Worm (Caenorhabditis elegans) whole organism, L4 larva: ENCODE measurements around the gene cest-24.

Source experiments
- D1046.2 ChIP-seq: fragments of 200-800 bp; sonication (Bioruptor generic); IDR thresholded peaks from 2 replicates; pipeline ENCODE4 v1.3.6; 2022; ENCODE audit warnings: missing genetic modification characterization, missing compliant biosample characterization
- F10B5.3 ChIP-seq: sonication (generic microtip); optimal IDR thresholded peaks from 2 replicates; lab custom pipeline; 2016; ENCODE audit warnings: mild to moderate bottlenecking, missing genetic modification characterization, missing compliant biosample characterization
- T26A8.4 ChIP-seq: fragments of 200-800 bp; sonication (Bioruptor generic); IDR thresholded peaks from 2 replicates; pipeline ENCODE4 v1.3.6; 2022; ENCODE audit warnings: missing genetic modification characterization, missing compliant biosample characterization
- Y105C5A.15 ChIP-seq: fragments of 200-800 bp; sonication (Bioruptor generic); IDR thresholded peaks from 2 replicates; pipeline ENCODE4 v1.3.6; 2022; ENCODE audit warnings: missing genetic modification characterization, missing compliant biosample characterization
- aha-1 ChIP-seq: fragments of 150-350 bp; peaks from one replicate; lab custom pipeline; 2014; ENCODE audit warnings: missing biosample characterization, missing genetic modification characterization
- ama-1 ChIP-seq: fragments of 150-350 bp; optimal IDR thresholded peaks from 2 replicates; lab custom pipeline; 2014; ENCODE audit warnings: inconsistent platforms, mixed read lengths
- arid-1 ChIP-seq: fragments of 200-800 bp; sonication (Bioruptor generic); conservative IDR thresholded peaks from 2 replicates; pipeline ENCODE4 v1.3.6; 2022; ENCODE audit warnings: missing genetic modification reagents, missing genetic modification characterization, missing compliant biosample characterization
- ceh-20 ChIP-seq: fragments of 200-800 bp; sonication (Bioruptor generic); IDR thresholded peaks from 2 replicates; pipeline ENCODE4 v1.3.6; 2022; ENCODE audit warnings: missing genetic modification reagents, missing genetic modification characterization, missing compliant biosample characterization
- ceh-28 ChIP-seq: fragments of 150-350 bp; optimal IDR thresholded peaks from 2 replicates; lab custom pipeline; 2014; ENCODE audit warnings: missing biosample characterization, missing genetic modification reagents, missing genetic modification characterization
- ceh-32 ChIP-seq: sonication (generic microtip); optimal IDR thresholded peaks from 2 replicates; lab custom pipeline; 2016; ENCODE audit warnings: mild to moderate bottlenecking, missing genetic modification characterization, missing compliant biosample characterization; ENCODE audit not compliant: poor library complexity
- ceh-44 ChIP-seq: fragments of 200-800 bp; sonication (Bioruptor generic); IDR thresholded peaks from 2 replicates; pipeline ENCODE4 v1.3.6; 2022; ENCODE audit warnings: missing genetic modification reagents, missing genetic modification characterization, missing compliant biosample characterization
- ces-1 ChIP-seq: fragments of 150-350 bp; sonication (generic microtip); optimal IDR thresholded peaks from 4 replicates; lab custom pipeline; 2014; ENCODE audit warnings: missing biosample characterization, missing genetic modification reagents, missing genetic modification characterization
- cey-2 ChIP-seq: sonication (generic microtip); optimal IDR thresholded peaks from 3 replicates; lab custom pipeline; 2017; ENCODE audit warnings: missing genetic modification characterization, mild to moderate bottlenecking, missing compliant biosample characterization, antibody characterized with exemption, borderline replicate concordance; ENCODE audit not compliant: insufficient read depth
- ctbp-1 ChIP-seq: fragments of 200-800 bp; sonication (Bioruptor generic); IDR thresholded peaks from 2 replicates; pipeline ENCODE4 v1.3.6; 2022; ENCODE audit warnings: missing genetic modification reagents, missing genetic modification characterization, missing compliant biosample characterization
- daf-12 ChIP-seq: fragments of 150-350 bp; optimal IDR thresholded peaks from 2 replicates; lab custom pipeline; 2014; ENCODE audit warnings: missing biosample characterization, missing genetic modification reagents, missing genetic modification characterization
- daf-16 ChIP-seq, 3 experiments: sonication (generic microtip); optimal IDR thresholded peaks; 2 replicates each; lab custom pipeline; 2016 to 2017; ENCODE audit warnings: missing genetic modification characterization in 3 of 3, missing genetic modification reagents in 3 of 3, mild to moderate bottlenecking in 2 of 3, missing compliant biosample characterization in 2 of 3, missing biosample characterization in 1 of 3, moderate library complexity in 1 of 3
- dpl-1 ChIP-seq: fragments of 150-350 bp; optimal IDR thresholded peaks from 2 replicates; lab custom pipeline; 2014; ENCODE audit warnings: missing biosample characterization, missing genetic modification reagents, missing genetic modification characterization
- duxl-1 ChIP-seq: sonication (generic microtip); optimal IDR thresholded peaks from 2 replicates; lab custom pipeline; 2016; ENCODE audit warnings: mild to moderate bottlenecking, missing genetic modification characterization, moderate library complexity, missing compliant biosample characterization; ENCODE audit not compliant: poor library complexity
- egl-27 ChIP-seq: sonication (generic microtip); optimal IDR thresholded peaks from 3 replicates; lab custom pipeline; 2017; ENCODE audit warnings: missing biosample characterization, missing genetic modification reagents, missing genetic modification characterization
- hlh-30 ChIP-seq: sonication (generic microtip); optimal IDR thresholded peaks from 2 replicates; lab custom pipeline; 2017; ENCODE audit warnings: antibody characterized with exemption, mild to moderate bottlenecking, missing genetic modification characterization, missing compliant biosample characterization; ENCODE audit not compliant: insufficient read depth
- jun-1 ChIP-seq: fragments of 150-350 bp; optimal IDR thresholded peaks from 2 replicates; lab custom pipeline; 2014; ENCODE audit warnings: missing biosample characterization, missing genetic modification reagents, missing genetic modification characterization
- lin-13 ChIP-seq: fragments of 150-350 bp; optimal IDR thresholded peaks from 2 replicates; lab custom pipeline; 2014; ENCODE audit warnings: missing biosample characterization, missing genetic modification reagents, missing genetic modification characterization
- lin-39 ChIP-seq: fragments of 150-350 bp; optimal IDR thresholded peaks from 2 replicates; lab custom pipeline; 2014; ENCODE audit warnings: missing biosample characterization, missing genetic modification reagents, missing genetic modification characterization
- lir-3 ChIP-seq: sonication (generic microtip); optimal IDR thresholded peaks from 2 replicates; lab custom pipeline; 2016; ENCODE audit warnings: mild to moderate bottlenecking, missing genetic modification characterization, missing compliant biosample characterization
- lsy-2 ChIP-seq, 2 experiments: fragments of 150-350 bp in 1 of 2; sonication (generic microtip) in 1 of 2; optimal IDR thresholded peaks; 2 replicates each; lab custom pipeline; 2014 to 2017; ENCODE audit warnings: missing biosample characterization in 2 of 2, missing genetic modification characterization in 2 of 2
- mdt-29 ChIP-seq: fragments of 200-800 bp; sonication (Bioruptor generic); IDR thresholded peaks from 2 replicates; pipeline ENCODE4 v1.3.6; 2022; ENCODE audit warnings: missing genetic modification reagents, missing genetic modification characterization, missing compliant biosample characterization
- mes-2 ChIP-seq: sonication (generic microtip); optimal IDR thresholded peaks from 2 replicates; lab custom pipeline; 2016; ENCODE audit warnings: missing genotype, mild to moderate bottlenecking, missing genetic modification characterization, missing compliant biosample characterization; ENCODE audit not compliant: poor library complexity, severe bottlenecking
- mxl-2 ChIP-seq: fragments of 200-800 bp; sonication (Bioruptor generic); conservative IDR thresholded peaks from 2 replicates; pipeline ENCODE4 v1.3.6; 2022; ENCODE audit warnings: missing genetic modification reagents, missing genetic modification characterization, missing compliant biosample characterization
- mxl-3 ChIP-seq: fragments of 200-800 bp; sonication (Bioruptor generic); optimal IDR thresholded peaks from 2 replicates; lab custom pipeline; 2018; ENCODE audit warnings: mild to moderate bottlenecking, missing genetic modification characterization, missing compliant biosample characterization
- nhr-25 ChIP-seq: sonication (generic microtip); optimal IDR thresholded peaks from 2 replicates; lab custom pipeline; 2017; ENCODE audit warnings: missing genetic modification characterization, mild to moderate bottlenecking, missing compliant biosample characterization, antibody characterized with exemption, moderate library complexity, borderline replicate concordance; ENCODE audit not compliant: insufficient read depth
- nhr-77 ChIP-seq: fragments of 150-350 bp; optimal IDR thresholded peaks from 2 replicates; lab custom pipeline; 2014; ENCODE audit warnings: missing biosample characterization, missing genetic modification characterization
- pha-4 ChIP-seq, 2 experiments: fragments of 150-350 bp in 1 of 2; fragments of 200-800 bp in 1 of 2; sonication (Bioruptor generic) in 1 of 2; IDR thresholded peaks in 1 of 2; optimal IDR thresholded peaks in 1 of 2; 2 replicates each; pipeline versions ENCODE4 v1.3.6 to Lab custom; 2014 to 2022; ENCODE audit warnings: missing genetic modification characterization in 2 of 2, missing genetic modification reagents in 2 of 2, missing biosample characterization in 1 of 2, missing compliant biosample characterization in 1 of 2
- php-3 ChIP-seq: fragments of 200-800 bp; sonication (Bioruptor generic); IDR thresholded peaks from 2 replicates; pipeline ENCODE4 v1.3.6; 2022; ENCODE audit warnings: missing genetic modification reagents, missing genetic modification characterization, missing compliant biosample characterization
- pqm-1 ChIP-seq: sonication (generic microtip); optimal IDR thresholded peaks from 2 replicates; lab custom pipeline; 2017; ENCODE audit warnings: missing biosample characterization, missing genetic modification characterization
- rbr-2 ChIP-seq: sonication (generic microtip); optimal IDR thresholded peaks from 2 replicates; lab custom pipeline; 2016; ENCODE audit warnings: missing genotype, missing genetic modification characterization, missing compliant biosample characterization
- skn-1 ChIP-seq: fragments of 150-350 bp; optimal IDR thresholded peaks from 2 replicates; lab custom pipeline; 2014; ENCODE audit warnings: missing biosample characterization, missing genetic modification characterization
- snpc-4 ChIP-seq: fragments of 150-350 bp; optimal IDR thresholded peaks from 2 replicates; lab custom pipeline; 2014; ENCODE audit warnings: missing biosample characterization, missing genetic modification characterization
- spr-1 ChIP-seq: sonication (generic microtip); optimal IDR thresholded peaks from 2 replicates; lab custom pipeline; 2016; ENCODE audit warnings: mild to moderate bottlenecking, missing genetic modification characterization, missing compliant biosample characterization
- spr-3 ChIP-seq: fragments of 200-800 bp; sonication (Bioruptor generic); optimal IDR thresholded peaks from 2 replicates; lab custom pipeline; 2018; ENCODE audit warnings: mild to moderate bottlenecking, missing genetic modification characterization, missing compliant biosample characterization
- tag-97 ChIP-seq: fragments of 200-800 bp; sonication (Bioruptor generic); IDR thresholded peaks from 2 replicates; pipeline ENCODE4 v1.3.6; 2022; ENCODE audit warnings: missing genetic modification characterization, missing compliant biosample characterization
- tra-1 ChIP-seq: fragments of 200-800 bp; sonication (Bioruptor generic); IDR thresholded peaks from 2 replicates; pipeline ENCODE4 v1.3.6; 2022; ENCODE audit warnings: missing genetic modification reagents, missing genetic modification characterization, missing compliant biosample characterization
- unc-130 ChIP-seq: sonication (generic microtip); optimal IDR thresholded peaks from 2 replicates; lab custom pipeline; 2016; ENCODE audit warnings: missing genetic modification reagents, missing genetic modification characterization, missing compliant biosample characterization
- unc-39 ChIP-seq: sonication (generic microtip); optimal IDR thresholded peaks from 2 replicates; lab custom pipeline; 2017; ENCODE audit warnings: missing biosample characterization, missing genetic modification characterization
- unc-62 ChIP-seq, 3 experiments: fragments of 150-350 bp in 1 of 3; sonication (generic microtip); optimal IDR thresholded peaks in 2 of 3; peaks in 1 of 3; 1 replicate in 1 of 3; 2 replicates in 2 of 3; lab custom pipeline; 2014 to 2017; ENCODE audit warnings: missing biosample characterization in 3 of 3, missing genetic modification characterization in 3 of 3, missing genetic modification reagents in 3 of 3, missing genotype in 1 of 3
- zfp-3 ChIP-seq: fragments of 200-800 bp; sonication (Bioruptor generic); conservative IDR thresholded peaks from 2 replicates; pipeline ENCODE4 v1.3.6; 2022; ENCODE audit warnings: missing genetic modification reagents, missing genetic modification characterization, missing compliant biosample characterization
- zip-11 ChIP-seq: fragments of 200-800 bp; sonication (Bioruptor generic); IDR thresholded peaks from 2 replicates; pipeline ENCODE4 v1.3.6; 2022; ENCODE audit warnings: missing genetic modification characterization, missing compliant biosample characterization

cest-24 gene

DNA sequence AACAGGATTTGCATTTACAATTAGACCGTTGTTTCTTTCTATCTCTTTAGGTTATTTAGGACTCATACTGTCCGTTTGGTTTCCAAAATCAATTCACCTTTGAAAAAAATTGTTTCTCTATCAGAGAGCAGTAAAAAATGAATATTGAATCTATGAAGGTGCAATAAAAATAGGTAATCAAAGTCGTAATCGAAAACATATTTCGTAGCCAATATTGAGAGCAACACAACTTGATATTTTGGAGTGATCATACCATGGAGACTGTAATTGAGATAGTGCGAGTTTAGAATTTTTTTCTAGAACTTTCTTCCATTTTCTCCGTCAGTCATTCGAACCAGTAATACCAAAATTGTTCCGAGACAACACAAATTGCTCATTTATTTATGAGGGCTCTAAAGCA is 46.2 kb upstream of the cest-24 start, which contains the start of gene F31F7.2:
F31F7.2 (plus strand) TSS at position 301 of the 400 bp plus-strand sequence.
- TF ChIP-seq daf-16 (GFP tag; optimal IDR thresholded peaks at IDR 0.05; lab: Kevin White, UChicago): no peak
- peak; percentile 10 for TF ChIP-seq daf-16 (tag; optimal IDR thresholded peaks at IDR 0.05; lab: Kevin White, UChicago)
- TF ChIP-seq php-3 (GFP tag; lab: Robert Waterston, UW): peak; percentile 63; the same call in 1 of the 2 replicates
- TF ChIP-seq D1046.2 (GFP tag; lab: Robert Waterston, UW): no peak
- no peak for TF ChIP-seq zfp-3 (GFP tag; lab: Robert Waterston, UW)
- TF ChIP-seq mes-2 (tag; lab: Kevin White, UChicago): no peak
- no peak for TF ChIP-seq F10B5.3 (tag; lab: Kevin White, UChicago)
- TF ChIP-seq pqm-1 (tag; lab: Kevin White, UChicago): no peak
- TF ChIP-seq cey-2 (tag; lab: Kevin White, UChicago): no peak
- no peak for TF ChIP-seq egl-27

DNA sequence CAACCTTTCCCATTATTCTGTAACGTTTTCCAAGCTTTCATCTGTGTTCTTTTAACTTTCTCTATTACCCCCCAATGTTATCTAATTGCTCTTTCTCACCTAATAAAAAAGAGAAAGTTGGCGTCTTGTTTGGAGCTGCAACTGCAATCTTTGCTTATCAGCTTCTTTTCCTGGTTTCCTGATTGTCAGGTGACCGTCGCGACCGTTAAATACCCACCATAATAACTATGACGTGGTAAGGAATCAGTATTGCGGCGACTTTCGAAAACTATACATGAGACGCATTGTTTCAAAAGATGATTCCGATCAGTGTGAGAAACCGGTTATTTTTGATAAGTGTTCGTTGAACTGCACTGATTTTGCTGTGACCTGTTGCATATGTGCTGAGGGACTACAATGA is 41.5 kb upstream of the cest-24 start:
- TF ChIP-seq Y105C5A.15 (GFP tag; lab: Robert Waterston, UW) (no peak), ama-1 (peak; percentile 19), php-3 (GFP tag; lab: Robert Waterston, UW) (peak; percentile 85), duxl-1 (tag; lab: Kevin White, UChicago) (no peak), unc-39 (tag; lab: Kevin White, UChicago) (no peak), mes-2 (tag; lab: Kevin White, UChicago) (peak; percentile 4), nhr-77 (tag; lab: Kevin White, UChicago) (peak; percentile 81), zip-11 (GFP tag; lab: Robert Waterston, UW) (no peak), spr-3 (no peak), ceh-32 (tag; lab: Kevin White, UChicago) (no peak), arid-1 (no peak), unc-62 (GFP tag; optimal IDR thresholded peaks at IDR 0.05 in 1 of 2; lab: Kevin White, UChicago) (peak in 1 of 2 experiments; percentile 94), unc-62 (tag; optimal IDR thresholded peaks at IDR 0.05; lab: Kevin White, UChicago) (no peak), lin-13 (GFP tag; lab: Kevin White, UChicago) (peak; percentile 24), hlh-30 (peak; percentile 70), tra-1 (GFP tag; lab: Robert Waterston, UW) (peak; percentile 65; the same call in 1 of the 2 replicates), ctbp-1 (GFP tag; lab: Robert Waterston, UW) (no peak), ceh-44 (GFP tag; lab: Robert Waterston, UW) (no peak), pha-4 (GFP tag; IDR thresholded peaks at IDR 0.05; lab: Robert Waterston, UW) (no peak), pha-4 (tag; optimal IDR thresholded peaks at IDR 0.05; lab: Kevin White, UChicago) (no peak), spr-1 (tag; lab: Kevin White, UChicago) (no peak), lir-3 (tag; lab: Kevin White, UChicago) (no peak), lsy-2 (tag; optimal IDR thresholded peaks at IDR 0.05; lab: Kevin White, UChicago) (peak in 1 of 2 experiments; percentile 56), lin-39 (tag; lab: Kevin White, UChicago) (no peak), daf-12 (tag; lab: Kevin White, UChicago) (no peak), F10B5.3 (tag; lab: Kevin White, UChicago) (no peak), aha-1 (tag; lab: Kevin White, UChicago) (peak; percentile 13), cey-2 (tag; lab: Kevin White, UChicago) (peak; percentile 43), jun-1 (tag; lab: Kevin White, UChicago) (peak; percentile 12), dpl-1 (GFP tag; lab: Kevin White, UChicago) (no peak), mxl-2 (GFP tag; lab: Robert Waterston, UW) (no peak), ceh-20 (GFP tag; lab: Robert Waterston, UW) (no peak), mdt-29 (GFP tag; lab: Robert Waterston, UW) (no peak), ceh-28 (no peak), nhr-25 (tag; lab: Kevin White, UChicago) (no peak), tag-97 (no peak), zfp-3 (GFP tag; lab: Robert Waterston, UW) (0 out of 2 replicates have a peak, but pooled peaks have one; percentile 32), rbr-2 (tag; lab: Kevin White, UChicago) (no peak), mxl-3 (GFP tag; lab: Kevin White, UChicago) (no peak), skn-1 (tag; lab: Kevin White, UChicago) (no peak), unc-130 (GFP tag; lab: Kevin White, UChicago) (no peak), snpc-4 (tag; lab: Kevin White, UChicago) (no peak), ces-1 (GFP tag; lab: Kevin White, UChicago) (no peak), T26A8.4 (GFP tag; lab: Robert Waterston, UW) (no peak)
